Fruit fly (Drosophila melanogaster): ENCODE data around the gene cdi.
A peak's percentile ranks its signal among the peaks of the same experiment; 100 is the strongest.

cdi gene

DNA sequence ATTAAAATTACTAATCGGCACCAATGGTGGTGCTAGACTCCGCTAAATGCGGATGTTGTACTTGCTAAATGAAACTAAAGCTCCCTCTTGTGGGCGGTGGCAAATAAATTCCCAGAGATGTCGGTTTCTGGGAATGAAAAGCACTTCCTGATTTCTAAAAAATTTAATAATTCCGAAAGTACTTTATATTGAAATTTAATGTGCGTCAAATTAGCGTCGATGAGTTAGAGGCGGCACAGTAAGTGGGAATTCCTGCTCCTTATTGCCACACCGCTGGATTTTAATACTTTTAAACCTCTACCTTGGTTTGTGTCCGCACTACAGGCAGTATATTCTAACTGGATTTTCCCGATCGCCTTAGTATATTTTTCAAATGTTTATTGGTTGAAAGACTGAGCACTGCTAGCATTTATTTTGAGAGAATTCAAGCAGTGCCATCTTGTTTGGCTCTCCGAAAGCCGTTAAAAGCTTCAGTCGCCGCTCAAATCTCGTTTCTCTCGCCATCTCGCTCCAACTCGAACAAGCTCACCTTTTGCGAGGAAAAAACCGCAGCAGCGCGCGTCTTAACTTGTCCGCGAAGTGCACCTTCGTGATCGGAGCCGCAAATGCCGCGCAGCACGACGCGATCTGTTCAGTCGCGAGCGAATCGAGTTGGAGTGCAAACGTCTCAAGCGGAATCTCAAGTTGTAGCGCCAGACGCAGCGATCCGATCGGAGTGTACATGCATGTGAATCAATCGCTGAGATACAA lies 2.4 kb upstream of the cdi start, which contains the start of gene CG6040:
CG6040 (plus strand) TSS at position 663 of the 750 bp plus-strand sequence.
- TF ChIP-seq CTCF (optimal IDR thresholded peaks at IDR 0.05), result peak; percentile 84 to 90
- TF ChIP-seq CG8478 (optimal IDR thresholded peaks at IDR 0.05), result no peak

DNA sequence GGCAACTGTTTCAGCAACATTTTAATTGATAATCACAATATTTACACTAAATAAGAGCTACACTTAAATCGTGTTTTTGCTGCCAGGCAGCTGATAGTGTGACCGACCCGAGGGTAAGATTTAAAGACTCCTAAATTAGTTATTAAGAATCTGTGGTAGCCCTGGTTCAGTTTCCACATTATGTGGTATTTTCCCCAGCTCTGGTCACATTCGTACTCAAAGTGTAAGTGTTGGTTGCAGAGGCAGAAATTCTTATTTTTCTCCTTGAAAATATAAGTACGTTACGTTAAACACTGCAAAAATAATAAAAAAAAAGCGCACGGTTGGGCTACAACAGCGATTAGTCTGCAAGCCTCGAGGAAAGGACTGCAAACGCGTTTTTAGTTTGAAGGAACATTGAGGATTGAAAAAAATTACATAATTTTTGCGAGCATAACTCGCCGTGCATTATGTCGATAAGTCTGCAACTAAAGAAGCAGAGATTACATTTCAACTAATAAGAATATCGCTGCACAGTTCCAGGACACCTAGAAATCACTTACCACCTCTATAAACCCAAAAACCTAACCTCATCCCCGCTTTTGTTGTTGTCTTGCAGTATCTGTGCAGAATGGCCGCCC lies 839 bp upstream of the cdi start, which contains the start of the genes mRpL55 and ATPsynD:
mRpL55 (minus strand) TSS at position 107 of the 620 bp plus-strand sequence.
ATPsynD (plus strand) TSS at position 202 of the 620 bp plus-strand sequence.
- TF ChIP-seq CTCF (optimal IDR thresholded peaks at IDR 0.05) (peak in 1 of 2 experiments; percentile 28), CG8478 (optimal IDR thresholded peaks at IDR 0.05) (no peak)

DNA sequence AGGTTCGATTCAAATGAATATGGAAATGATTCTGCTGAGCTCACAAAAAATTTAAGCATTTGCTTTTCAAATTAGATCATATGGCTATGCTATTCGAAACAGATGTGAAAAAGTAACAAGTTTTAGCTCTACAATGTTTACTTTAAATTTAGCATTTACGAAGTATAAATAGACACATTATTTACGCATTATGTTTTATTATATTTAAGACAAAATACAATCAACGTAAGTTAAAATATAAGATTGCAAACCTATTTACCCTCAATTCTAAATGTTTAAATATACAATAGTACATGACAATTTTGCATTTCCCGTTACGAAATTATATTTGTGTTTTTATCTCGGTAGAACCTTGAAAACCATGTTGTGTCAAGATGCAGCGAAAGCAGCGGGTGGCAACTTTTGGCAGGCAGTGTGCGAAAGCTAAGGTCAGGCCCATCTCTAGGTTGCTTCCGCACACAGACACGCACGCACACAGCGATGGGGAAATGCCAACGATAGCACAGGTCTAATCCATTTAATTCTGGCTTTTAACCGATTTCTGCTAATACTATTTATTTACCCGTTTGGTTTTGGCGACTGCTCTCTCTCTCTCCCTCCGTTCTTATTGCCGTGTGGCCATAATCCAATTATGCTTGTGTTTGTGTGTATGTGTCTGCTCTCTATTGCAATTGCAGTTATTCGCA lies 800 bp downstream of the cdi start:
- no peak for TF ChIP-seq CG8478 (optimal IDR thresholded peaks at IDR 0.05)
- TF ChIP-seq CTCF (optimal IDR thresholded peaks at IDR 0.05), result no peak

DNA sequence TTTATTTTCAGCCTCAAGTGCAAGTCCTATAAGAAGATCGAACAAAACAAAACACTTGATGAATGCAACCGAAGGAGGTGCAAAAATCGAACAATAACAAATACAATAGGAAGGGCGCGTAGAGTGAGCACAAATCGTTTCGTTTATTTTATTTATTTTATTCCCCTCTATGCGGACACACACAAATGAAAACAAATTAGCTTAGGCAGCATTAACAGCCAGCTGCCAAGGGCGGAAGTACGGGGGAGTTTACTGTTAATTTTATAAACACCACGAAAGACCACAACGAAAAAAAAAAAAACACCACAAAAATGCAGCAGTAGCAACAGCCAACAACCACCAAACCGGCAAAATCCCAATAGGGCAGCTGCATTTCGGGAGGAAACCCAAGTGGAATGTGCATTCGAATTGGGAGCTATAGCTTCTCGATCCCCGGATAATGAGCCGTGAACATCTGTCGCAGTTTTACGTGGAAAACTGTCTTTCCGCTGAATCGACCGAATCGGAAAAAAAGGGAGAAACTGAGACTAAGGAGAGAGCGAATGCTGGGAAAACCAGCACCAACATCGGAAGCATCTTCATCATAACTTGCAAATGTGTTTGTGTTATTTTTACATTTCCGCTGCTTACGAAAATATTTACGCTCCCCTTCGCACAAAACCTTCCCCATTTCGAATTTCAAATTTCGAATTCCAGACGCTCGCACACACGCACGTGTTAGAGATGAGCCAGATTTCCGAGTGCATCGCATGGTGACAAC lies 1.5 kb downstream of the cdi start:
- TF ChIP-seq CTCF (optimal IDR thresholded peaks at IDR 0.05), result no peak
- no peak for TF ChIP-seq CG8478 (optimal IDR thresholded peaks at IDR 0.05)

DNA sequence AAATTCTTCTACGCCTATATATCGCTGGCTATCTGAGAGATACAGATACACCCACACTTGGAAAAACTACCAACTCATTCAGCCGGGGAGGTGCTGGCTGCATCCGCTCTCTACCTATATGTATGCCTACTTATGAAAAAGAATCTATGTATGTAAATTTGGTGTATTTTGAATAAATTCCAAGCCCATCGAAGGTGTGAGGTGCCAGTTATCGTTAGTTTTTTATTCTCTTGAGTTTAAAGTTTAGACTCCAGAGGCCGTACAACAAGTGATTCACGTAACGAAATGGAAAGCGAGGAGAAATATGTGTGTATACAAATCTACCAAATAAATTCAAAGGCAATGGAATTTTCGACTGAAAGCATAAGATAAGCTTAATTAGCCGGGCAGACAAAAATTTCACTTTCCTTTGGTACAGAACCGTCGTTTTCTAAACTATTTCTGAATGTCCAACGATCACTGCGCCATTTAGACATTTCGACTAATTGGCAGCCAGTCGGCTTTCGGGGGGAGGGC lies 2.3 kb downstream of the cdi start:
- TF ChIP-seq CTCF (optimal IDR thresholded peaks at IDR 0.05), result no peak
- TF ChIP-seq CG8478 (optimal IDR thresholded peaks at IDR 0.05), result no peak

DNA sequence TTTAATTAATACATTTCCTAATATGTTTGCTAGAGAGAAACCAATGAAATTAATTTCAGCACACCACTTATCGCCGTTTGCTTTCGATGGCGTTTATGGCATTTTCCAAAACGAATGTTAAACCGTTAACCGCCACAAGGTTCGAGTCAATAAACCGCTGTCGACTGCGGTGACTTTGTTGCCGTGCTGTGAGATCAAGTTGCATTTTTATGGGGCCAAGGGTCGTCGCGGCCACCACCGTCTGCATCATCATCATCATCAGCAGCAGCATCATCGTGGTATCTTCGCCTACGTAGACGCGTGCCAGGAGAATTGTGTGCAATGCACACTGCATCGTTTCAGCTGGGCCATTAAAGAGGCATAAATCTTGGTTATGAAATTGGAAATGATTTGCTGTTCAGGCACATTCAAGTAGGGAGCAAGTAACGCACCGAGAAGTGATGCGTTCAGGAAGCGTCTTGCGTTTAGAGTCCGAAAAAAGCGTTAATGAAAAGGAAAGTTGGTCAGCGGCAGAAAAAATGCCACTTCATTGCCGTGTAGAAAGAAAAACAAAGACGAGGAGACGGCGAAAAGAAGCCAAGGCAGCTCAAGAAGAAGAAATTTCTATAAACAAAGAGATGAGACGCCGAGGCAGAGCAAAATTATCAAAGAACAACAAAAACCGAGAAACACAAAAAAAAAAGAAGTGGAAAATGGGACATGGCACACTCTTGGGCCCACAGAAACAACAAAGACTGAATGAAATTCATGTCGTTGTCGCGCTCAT lies 2.9 kb downstream of the cdi start:
- no peak for TF ChIP-seq CG8478 (optimal IDR thresholded peaks at IDR 0.05)
- TF ChIP-seq CTCF (optimal IDR thresholded peaks at IDR 0.05), result no peak

DNA sequence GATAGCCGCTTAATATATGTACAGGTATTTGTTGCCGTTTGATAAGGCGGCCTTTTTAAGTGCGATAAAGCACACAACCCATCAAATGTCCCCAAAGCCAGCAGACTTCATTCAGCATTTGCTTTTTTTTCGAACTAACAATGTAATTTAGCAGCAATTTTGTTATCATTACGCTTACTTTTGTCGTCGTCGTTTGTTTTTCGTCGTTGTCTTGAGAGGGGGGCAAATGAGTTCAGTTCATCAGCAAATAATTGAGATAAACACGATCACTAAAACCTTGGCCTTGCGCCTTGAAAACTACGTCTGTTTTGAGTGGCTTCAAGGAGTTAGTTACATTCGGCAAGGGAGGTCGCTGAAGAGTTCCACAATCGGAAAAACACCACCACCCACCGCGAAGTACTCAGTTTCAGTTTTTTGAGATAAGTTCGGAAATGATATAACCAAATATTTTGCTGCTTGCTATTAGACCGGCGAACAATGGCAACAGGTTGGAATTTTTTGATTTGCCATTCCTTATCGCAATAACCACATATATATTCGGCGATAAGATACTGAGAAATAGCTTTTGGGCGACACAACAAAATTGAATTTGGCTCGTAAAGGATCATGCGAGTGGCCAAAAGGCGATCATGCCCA lies 5.0 kb downstream of the cdi start:
- TF ChIP-seq CG8478 (optimal IDR thresholded peaks at IDR 0.05), result no peak
- TF ChIP-seq CTCF (optimal IDR thresholded peaks at IDR 0.05), result no peak

DNA sequence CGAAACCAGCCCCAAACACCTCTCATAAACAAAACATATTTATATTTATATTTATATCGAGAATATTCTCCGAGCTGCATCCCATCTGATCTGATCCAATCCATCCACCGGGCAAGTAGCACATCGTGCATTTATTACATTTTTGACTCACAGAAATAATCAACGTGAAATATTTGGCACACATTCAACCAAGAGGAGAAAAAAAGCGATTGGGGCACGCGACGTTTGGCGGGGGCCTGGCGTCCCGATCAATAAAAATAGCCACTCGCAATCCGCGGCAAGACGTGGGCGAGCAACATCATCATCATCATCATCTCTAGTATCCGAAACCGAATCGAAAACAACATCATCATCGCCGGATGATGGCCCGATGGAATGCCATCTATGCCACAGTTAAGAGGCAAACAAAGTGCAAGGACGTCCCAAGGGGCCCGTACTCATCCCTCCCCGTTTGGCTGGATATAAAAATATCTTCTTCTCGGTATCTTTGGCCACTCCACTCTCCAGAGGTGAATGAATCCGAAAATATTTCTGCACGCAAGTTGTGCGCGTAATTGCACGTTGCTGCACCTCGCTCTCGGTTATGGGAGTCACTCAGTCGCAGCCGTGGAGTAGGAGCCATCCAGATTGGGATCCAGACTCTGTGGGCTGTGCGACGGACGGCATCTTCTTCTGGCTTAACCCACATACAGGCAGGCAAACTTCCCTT lies 13.3 kb downstream of the cdi start:
- TF ChIP-seq CG8478 (optimal IDR thresholded peaks at IDR 0.05) (no peak), CTCF (optimal IDR thresholded peaks at IDR 0.05) (no peak)

DNA sequence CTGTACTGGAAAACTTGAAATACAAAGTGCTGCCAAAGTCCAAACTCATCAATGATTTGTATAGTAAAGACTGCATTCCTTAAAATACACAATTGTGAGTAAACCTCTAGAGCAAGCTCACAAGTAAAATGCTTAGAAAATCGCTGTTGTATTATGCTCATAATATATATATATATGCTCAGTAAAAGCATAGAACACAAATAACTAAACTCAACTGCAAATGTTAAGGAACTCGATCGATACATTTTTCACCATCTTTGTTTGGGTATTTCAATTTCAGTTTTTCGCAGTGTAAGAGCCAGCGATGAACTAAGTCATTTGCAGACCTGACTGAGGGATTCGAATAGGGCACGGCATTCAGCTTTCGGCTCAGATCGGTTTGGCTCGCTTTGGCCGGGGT lies 14.9 kb downstream of the cdi start:
- TF ChIP-seq CTCF (optimal IDR thresholded peaks at IDR 0.05), result no peak
- TF ChIP-seq CG8478 (optimal IDR thresholded peaks at IDR 0.05), result no peak

DNA sequence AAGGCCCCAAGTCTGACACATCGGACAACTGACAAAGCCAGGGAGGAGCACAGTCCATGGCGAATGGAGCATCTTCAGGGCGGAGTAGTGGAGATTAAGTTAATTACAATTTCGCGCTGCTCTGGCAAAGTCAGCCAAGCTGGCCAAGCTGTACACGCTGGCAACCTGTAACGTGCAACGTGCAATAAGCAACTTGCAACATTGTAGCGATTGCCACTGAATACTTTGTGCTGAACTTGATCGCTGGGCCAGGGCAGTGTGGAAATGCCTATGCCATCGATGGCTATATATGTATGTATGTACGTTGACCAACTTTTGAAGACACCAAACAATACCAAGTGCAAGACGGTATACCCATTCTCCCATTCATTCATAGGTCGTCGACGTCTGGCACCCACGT lies 16.2 kb downstream of the cdi start:
- TF ChIP-seq CTCF (optimal IDR thresholded peaks at IDR 0.05) (no peak), CG8478 (optimal IDR thresholded peaks at IDR 0.05) (no peak)

DNA sequence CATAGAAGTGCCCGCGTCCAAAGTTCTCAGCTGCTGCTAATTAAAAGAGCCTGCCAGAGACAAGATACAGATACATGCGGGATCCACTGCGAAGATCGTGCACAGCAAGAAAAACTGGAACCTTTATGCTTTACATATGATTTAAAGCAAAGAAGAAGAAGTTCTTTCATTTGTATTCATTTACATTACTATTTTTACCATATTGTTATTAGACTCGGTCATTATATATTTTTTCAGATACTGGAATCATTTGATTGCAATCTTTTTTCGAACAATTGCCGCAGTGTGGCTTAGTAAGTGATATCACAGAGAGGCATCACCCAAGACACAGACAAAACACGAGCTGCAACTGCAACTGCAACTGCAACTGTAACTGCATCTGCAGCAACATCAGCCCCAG lies 18.9 kb downstream of the cdi start:
- TF ChIP-seq CG8478 (optimal IDR thresholded peaks at IDR 0.05) (no peak), CTCF (optimal IDR thresholded peaks at IDR 0.05) (no peak)

DNA sequence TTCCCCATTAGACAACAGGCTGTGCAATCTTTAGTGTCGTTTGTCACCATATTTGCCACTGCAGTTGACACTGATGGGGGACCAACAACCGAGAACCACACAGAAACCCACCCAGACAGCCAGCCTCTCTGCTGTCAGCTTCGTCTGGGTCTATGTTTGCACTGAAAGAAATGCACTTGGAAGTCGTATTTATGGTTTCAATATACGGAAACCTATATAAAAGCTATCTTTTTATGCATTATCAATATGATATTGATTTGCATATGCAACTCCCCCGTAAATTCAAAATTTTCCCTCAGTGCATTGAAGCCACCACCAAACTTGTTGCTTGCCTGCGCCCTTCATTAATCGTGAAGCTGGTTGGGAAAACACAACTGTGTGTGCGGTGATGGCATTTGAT lies 19.9 kb downstream of the cdi start:
- no peak for TF ChIP-seq CTCF (optimal IDR thresholded peaks at IDR 0.05)
- no peak for TF ChIP-seq CG8478 (optimal IDR thresholded peaks at IDR 0.05)

DNA sequence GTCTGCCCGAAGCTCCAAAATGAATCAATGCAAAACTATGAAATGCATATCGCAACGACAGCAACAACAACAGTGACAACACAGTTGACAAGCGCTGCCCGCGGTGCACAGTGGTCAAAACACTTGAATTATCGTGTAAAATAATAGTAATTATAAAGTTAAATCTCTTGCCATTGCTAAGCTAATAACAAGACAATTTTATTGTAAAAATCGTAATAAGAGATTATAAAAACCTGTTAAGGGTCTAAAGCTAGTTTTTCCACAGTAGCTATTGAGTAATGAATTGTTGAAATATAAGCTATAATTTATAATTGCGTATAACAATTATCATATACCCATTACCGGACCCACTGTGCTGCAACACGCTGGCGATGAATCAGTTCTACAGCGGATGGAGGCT lies 21.1 kb downstream of the cdi start:
- TF ChIP-seq CG8478 (optimal IDR thresholded peaks at IDR 0.05) (no peak), CTCF (optimal IDR thresholded peaks at IDR 0.05) (no peak)
